Fruit fly (Drosophila melanogaster) whole organism, adult: Measurements from ENCODE around the gene Usp32.
A peak's percentile ranks its signal among the peaks of the same experiment; 100 is the strongest.

ENCODE experiments used
- CG11617 ChIP-seq: fragments of 200-800 bp; sonication (Bioruptor generic); optimal IDR thresholded peaks from 2 replicates; lab custom pipeline; 2017; ENCODE audit warnings: mild to moderate bottlenecking, missing biosample characterization, missing genetic modification reagents, missing genetic modification characterization
- CG12768 ChIP-seq: fragments of 200-800 bp; sonication (Bioruptor generic); optimal IDR thresholded peaks from 2 replicates; lab custom pipeline; 2017; ENCODE audit warnings: missing biosample characterization, missing genetic modification characterization, mild to moderate bottlenecking, moderate library complexity, missing genetic modification reagents
- CG14711 ChIP-seq: fragments of 200-800 bp; sonication (Bioruptor generic); optimal IDR thresholded peaks from 2 replicates; lab custom pipeline; 2018; ENCODE audit warnings: missing biosample characterization, mild to moderate bottlenecking, missing genetic modification characterization, moderate library complexity
- CG1620 ChIP-seq: fragments of 200-800 bp; sonication (Bioruptor generic); optimal IDR thresholded peaks from 2 replicates; lab custom pipeline; 2016; ENCODE audit warnings: missing biosample characterization, missing genetic modification characterization
- CG33017 ChIP-seq: fragments of 200-800 bp; sonication (Bioruptor generic); optimal IDR thresholded peaks from 2 replicates; lab custom pipeline; 2018; ENCODE audit warnings: missing biosample characterization, mild to moderate bottlenecking, missing genetic modification characterization, moderate library complexity
- CG5204 ChIP-seq: fragments of 200-800 bp; sonication (Bioruptor generic); optimal IDR thresholded peaks from 2 replicates; lab custom pipeline; 2016; ENCODE audit warnings: missing biosample characterization, missing genetic modification characterization
- CG7045 ChIP-seq: fragments of 200-800 bp; sonication (Bioruptor generic); optimal IDR thresholded peaks from 2 replicates; lab custom pipeline; 2017; ENCODE audit warnings: missing biosample characterization, mild to moderate bottlenecking, missing genetic modification characterization
- CG7101 ChIP-seq: fragments of 200-800 bp; sonication (Bioruptor generic); optimal IDR thresholded peaks from 2 replicates; lab custom pipeline; 2018; ENCODE audit warnings: missing biosample characterization, mild to moderate bottlenecking, missing genetic modification characterization, moderate library complexity
- Clk ChIP-seq: fragments of 200-800 bp; sonication (Bioruptor generic); optimal IDR thresholded peaks from 2 replicates; lab custom pipeline; 2017; ENCODE audit warnings: missing biosample characterization, missing genetic modification characterization
- Crg-1 ChIP-seq: fragments of 200-800 bp; sonication (Bioruptor generic); optimal IDR thresholded peaks from 2 replicates; lab custom pipeline; 2016; ENCODE audit warnings: missing biosample characterization, missing genetic modification characterization
- Hr96 ChIP-seq: fragments of 200-800 bp; sonication (Bioruptor generic); optimal IDR thresholded peaks from 2 replicates; lab custom pipeline; 2016; ENCODE audit warnings: missing biosample characterization, missing genetic modification characterization
- Mnt ChIP-seq: fragments of 200-800 bp; sonication (Bioruptor generic); optimal IDR thresholded peaks from 2 replicates; lab custom pipeline; 2016; ENCODE audit warnings: missing biosample characterization, mild to moderate bottlenecking, missing genetic modification characterization
- bab1 ChIP-seq: fragments of 200-800 bp; sonication (Bioruptor generic); optimal IDR thresholded peaks from 3 replicates; lab custom pipeline; 2019; ENCODE audit warnings: missing biosample characterization, mild to moderate bottlenecking, missing genetic modification characterization, moderate library complexity
- cic ChIP-seq: fragments of 200-800 bp; sonication (Bioruptor generic); optimal IDR thresholded peaks from 2 replicates; lab custom pipeline; 2017; ENCODE audit warnings: missing biosample characterization, mild to moderate bottlenecking, missing genetic modification characterization, moderate library complexity
- cnc ChIP-seq, 2 experiments: fragments of >200 bp; optimal IDR thresholded peaks; 2 replicates each; lab custom pipeline; 2017
- kay ChIP-seq: fragments of 200-800 bp; sonication (Bioruptor generic); peaks from one replicate; lab custom pipeline; 2016; ENCODE audit warnings: missing biosample characterization, missing genetic modification characterization, borderline replicate concordance
- ovo ChIP-seq: fragments of 200-800 bp; sonication (Bioruptor generic); optimal IDR thresholded peaks from 2 replicates; lab custom pipeline; 2016; ENCODE audit warnings: missing biosample characterization, missing genetic modification characterization
- pad ChIP-seq: fragments of 200-800 bp; sonication (Bioruptor generic); optimal IDR thresholded peaks from 3 replicates; lab custom pipeline; 2017; ENCODE audit warnings: missing biosample characterization, missing genetic modification characterization, mild to moderate bottlenecking, moderate library complexity, missing genetic modification reagents
- tj ChIP-seq: fragments of 200-800 bp; sonication (Bioruptor generic); optimal IDR thresholded peaks from 3 replicates; lab custom pipeline; 2017; ENCODE audit warnings: missing biosample characterization, mild to moderate bottlenecking, missing genetic modification characterization, moderate library complexity
- toe ChIP-seq: fragments of 200-800 bp; sonication (Bioruptor generic); optimal IDR thresholded peaks from 2 replicates; lab custom pipeline; 2016; ENCODE audit warnings: missing biosample characterization, missing genetic modification characterization

The Usp32 gene

dm6 chr3L:19922833-19923745 is 52.1 kb downstream of the Usp32 start, which contains the start of gene Pfdn6:
Gene Pfdn6, plus strand, starts transcription at chr3L:19923671.
- peak; percentile 70 for TF ChIP-seq CG7101
- TF ChIP-seq tj (GFP tag; lab: Kevin White, UChicago): peak; percentile 80
- TF ChIP-seq cic (GFP tag; lab: Kevin White, UChicago): peak; percentile 43
- no peak for TF ChIP-seq Hr96 (GFP tag; lab: Kevin White, UChicago)
- TF ChIP-seq Clk (GFP tag; lab: Kevin White, UChicago): peak; percentile 76
- peak; percentile 94 for TF ChIP-seq CG11617 (GFP tag; lab: Kevin White, UChicago)
- peak; percentile 77 for TF ChIP-seq CG1620
- no peak for TF ChIP-seq CG5204 (GFP tag; lab: Kevin White, UChicago)
- peak; percentile 65 for TF ChIP-seq ovo (GFP tag; lab: Kevin White, UChicago)
- TF ChIP-seq Mnt: peak; percentile 88
- peak; percentile 67 for TF ChIP-seq CG14711 (tag; lab: Kevin White, UChicago)
- no peak for TF ChIP-seq cnc (optimal IDR thresholded peaks at IDR 0.05; lab: Kevin White, UChicago)
- peak; percentile 79 for TF ChIP-seq CG7045 (GFP tag; lab: Kevin White, UChicago)
- TF ChIP-seq Crg-1: peak; percentile 85
- no peak for TF ChIP-seq kay (GFP tag; lab: Kevin White, UChicago)
- peak; percentile 61 for TF ChIP-seq toe (GFP tag; lab: Kevin White, UChicago)
- TF ChIP-seq pad (GFP tag; lab: Kevin White, UChicago): peak; percentile 78
- peak; percentile 64 for TF ChIP-seq CG33017 (tag; lab: Kevin White, UChicago)
- peak; percentile 97 for TF ChIP-seq bab1
- peak; percentile 69 for TF ChIP-seq CG12768 (GFP tag; lab: Kevin White, UChicago)

DNA sequence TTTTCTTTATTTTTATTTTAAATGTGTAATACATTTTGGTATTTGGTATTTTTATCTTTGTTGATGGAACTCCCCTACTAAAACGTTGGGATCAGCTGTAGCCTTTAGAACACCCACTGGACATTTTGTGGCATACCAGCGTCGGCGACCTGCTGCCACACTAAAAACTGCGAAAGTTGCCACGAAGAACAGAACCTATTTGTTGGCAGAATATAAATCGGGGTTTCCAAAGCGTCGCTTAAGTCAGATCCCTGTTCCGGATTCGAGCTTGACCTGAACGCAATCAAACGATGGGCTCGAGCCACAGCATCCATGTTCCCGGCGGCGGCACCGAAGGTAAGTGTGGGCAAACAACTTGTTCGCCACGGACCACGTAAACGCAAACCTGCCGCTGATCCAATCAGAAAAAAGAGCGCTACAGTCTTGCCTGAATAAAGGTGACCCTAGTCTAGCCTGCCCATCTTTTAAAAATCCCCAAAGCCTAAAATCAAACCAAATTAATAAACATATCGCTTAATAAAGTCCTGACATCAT is 53.9 kb downstream of the Usp32 start, which contains the start of gene Grasp65:
Grasp65 (plus strand) TSS at position 173 of the 534 bp plus-strand sequence.
- no peak for TF ChIP-seq Crg-1
- TF ChIP-seq Mnt: no peak
- TF ChIP-seq CG7045 (GFP tag; lab: Kevin White, UChicago): peak; percentile 4
- TF ChIP-seq CG7101: peak; percentile 31
- no peak for TF ChIP-seq toe (GFP tag; lab: Kevin White, UChicago)
- TF ChIP-seq CG33017 (tag; lab: Kevin White, UChicago): peak; percentile 13
- TF ChIP-seq CG1620: no peak
- TF ChIP-seq CG11617 (GFP tag; lab: Kevin White, UChicago): peak; percentile 17
- TF ChIP-seq Hr96 (GFP tag; lab: Kevin White, UChicago): no peak
- TF ChIP-seq Clk (GFP tag; lab: Kevin White, UChicago): no peak
- TF ChIP-seq ovo (GFP tag; lab: Kevin White, UChicago): no peak
- TF ChIP-seq cic (GFP tag; lab: Kevin White, UChicago): peak; percentile 27
- peak; percentile 67 for TF ChIP-seq bab1
- TF ChIP-seq cnc (optimal IDR thresholded peaks at IDR 0.05; lab: Kevin White, UChicago): no peak
- no peak for TF ChIP-seq CG5204 (GFP tag; lab: Kevin White, UChicago)
- TF ChIP-seq CG12768 (GFP tag; lab: Kevin White, UChicago): no peak
- TF ChIP-seq pad (GFP tag; lab: Kevin White, UChicago): no peak
- no peak for TF ChIP-seq CG14711 (tag; lab: Kevin White, UChicago)
- peak; percentile 22 for TF ChIP-seq tj (GFP tag; lab: Kevin White, UChicago)
- no peak for TF ChIP-seq kay (GFP tag; lab: Kevin White, UChicago)

DNA sequence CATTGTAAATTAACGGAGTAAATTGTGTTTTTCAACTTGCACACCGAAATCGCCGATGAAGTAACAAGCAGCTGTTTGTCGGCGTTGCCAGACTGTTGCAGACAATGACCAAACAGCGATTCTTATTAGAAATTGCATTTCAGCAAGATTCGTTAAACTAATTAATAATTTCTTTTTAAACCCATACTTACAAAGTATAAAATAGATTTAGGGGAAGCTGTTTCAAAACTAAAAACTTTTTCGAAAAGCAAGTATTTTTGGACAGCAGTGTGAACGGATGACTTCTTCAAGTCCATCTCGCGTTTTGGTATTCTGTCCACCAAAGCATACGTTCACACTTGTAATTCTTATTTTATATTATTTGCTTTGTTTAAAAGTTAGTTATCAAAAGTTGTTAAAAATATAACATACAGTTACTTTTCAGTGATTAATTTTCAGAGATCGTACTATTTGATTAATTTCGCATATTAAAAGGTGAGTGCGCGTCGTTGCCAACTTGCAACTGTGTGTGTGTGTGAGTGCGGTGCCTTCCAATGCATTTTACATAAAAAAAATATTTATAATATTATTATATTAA is 57.6 kb downstream of the Usp32 start, which contains the start of the genes CG8004 and RhoGDI:
CG8004 (minus strand) TSS at position 74 of the 577 bp plus-strand sequence.
RhoGDI (plus strand) TSS at position 309 of the 577 bp plus-strand sequence.
- peak; percentile 63 for TF ChIP-seq Hr96 (GFP tag; lab: Kevin White, UChicago)
- TF ChIP-seq kay (GFP tag; lab: Kevin White, UChicago): no peak
- TF ChIP-seq cnc (optimal IDR thresholded peaks at IDR 0.05; lab: Kevin White, UChicago): no peak
- TF ChIP-seq CG14711 (tag; lab: Kevin White, UChicago): peak; percentile 74
- no peak for TF ChIP-seq pad (GFP tag; lab: Kevin White, UChicago)
- peak; percentile 76 for TF ChIP-seq toe (GFP tag; lab: Kevin White, UChicago)
- no peak for TF ChIP-seq CG5204 (GFP tag; lab: Kevin White, UChicago)
- peak; percentile 6 for TF ChIP-seq Crg-1
- peak; percentile 75 for TF ChIP-seq CG7101
- peak; percentile 66 for TF ChIP-seq bab1
- TF ChIP-seq Clk (GFP tag; lab: Kevin White, UChicago): peak; percentile 28
- TF ChIP-seq CG12768 (GFP tag; lab: Kevin White, UChicago): peak; percentile 43
- peak; percentile 65 for TF ChIP-seq CG33017 (tag; lab: Kevin White, UChicago)
- TF ChIP-seq Mnt: no peak
- TF ChIP-seq cic (GFP tag; lab: Kevin White, UChicago): no peak
- TF ChIP-seq CG7045 (GFP tag; lab: Kevin White, UChicago): peak; percentile 42
- TF ChIP-seq ovo (GFP tag; lab: Kevin White, UChicago): peak; percentile 31
- TF ChIP-seq CG1620: peak; percentile 79
- peak; percentile 62 for TF ChIP-seq CG11617 (GFP tag; lab: Kevin White, UChicago)
- TF ChIP-seq tj (GFP tag; lab: Kevin White, UChicago): peak; percentile 7

DNA sequence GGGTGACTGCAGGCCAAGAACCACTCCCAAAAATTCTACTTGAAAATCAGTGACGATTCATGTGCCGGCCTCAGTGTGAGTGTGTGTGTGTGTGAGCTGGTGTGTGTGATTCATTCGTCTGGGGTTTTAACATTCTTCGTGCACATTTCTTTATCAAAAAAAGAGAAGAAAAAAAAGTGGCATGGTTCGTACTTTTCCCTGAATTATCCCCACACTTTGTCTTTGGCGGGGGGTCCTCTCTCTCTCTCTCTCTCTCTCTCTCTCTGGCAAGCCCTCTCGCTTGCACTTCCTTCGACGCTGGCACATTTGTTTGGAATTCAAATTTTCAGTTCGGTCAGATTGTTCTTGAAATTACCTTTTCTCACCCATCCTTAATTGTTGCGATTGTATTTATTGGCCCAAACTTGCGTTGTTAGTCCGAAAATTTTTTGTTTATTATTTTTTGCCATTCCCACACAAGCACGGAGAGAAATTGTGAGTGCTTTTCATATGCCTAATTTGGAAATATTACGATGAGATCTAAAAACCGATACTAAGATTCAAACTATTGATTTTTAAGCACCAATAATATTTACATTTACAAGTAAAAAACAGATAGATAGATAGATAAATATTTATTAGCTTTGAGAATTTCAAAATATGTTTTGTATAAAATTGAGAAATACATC is 58.2 kb downstream of the Usp32 start:
- TF ChIP-seq kay (GFP tag; lab: Kevin White, UChicago) (no peak), cnc (optimal IDR thresholded peaks at IDR 0.05; lab: Kevin White, UChicago) (no peak), cic (GFP tag; lab: Kevin White, UChicago) (peak; percentile 19), ovo (GFP tag; lab: Kevin White, UChicago) (no peak), CG1620 (no peak), CG12768 (GFP tag; lab: Kevin White, UChicago) (no peak), Crg-1 (no peak), CG33017 (tag; lab: Kevin White, UChicago) (no peak), tj (GFP tag; lab: Kevin White, UChicago) (peak; percentile 19), toe (GFP tag; lab: Kevin White, UChicago) (no peak), Mnt (no peak), Hr96 (GFP tag; lab: Kevin White, UChicago) (no peak), pad (GFP tag; lab: Kevin White, UChicago) (no peak), CG7101 (peak; percentile 10), CG11617 (GFP tag; lab: Kevin White, UChicago) (peak; percentile 26), CG5204 (GFP tag; lab: Kevin White, UChicago) (no peak), Clk (GFP tag; lab: Kevin White, UChicago) (no peak), CG14711 (tag; lab: Kevin White, UChicago) (peak; percentile 23), bab1 (no peak)
